Worm (Caenorhabditis elegans) whole organism, young adult: ENCODE results near the gene fbxa-151.

Experiments
- lin-40 ChIP-seq: sonication (generic microtip); optimal IDR thresholded peaks from 2 replicates; lab custom pipeline; 2016; ENCODE audit warnings: missing genetic modification characterization, mild to moderate bottlenecking, missing compliant biosample characterization, missing genotype, missing genetic modification reagents

The fbxa-151 gene

DNA sequence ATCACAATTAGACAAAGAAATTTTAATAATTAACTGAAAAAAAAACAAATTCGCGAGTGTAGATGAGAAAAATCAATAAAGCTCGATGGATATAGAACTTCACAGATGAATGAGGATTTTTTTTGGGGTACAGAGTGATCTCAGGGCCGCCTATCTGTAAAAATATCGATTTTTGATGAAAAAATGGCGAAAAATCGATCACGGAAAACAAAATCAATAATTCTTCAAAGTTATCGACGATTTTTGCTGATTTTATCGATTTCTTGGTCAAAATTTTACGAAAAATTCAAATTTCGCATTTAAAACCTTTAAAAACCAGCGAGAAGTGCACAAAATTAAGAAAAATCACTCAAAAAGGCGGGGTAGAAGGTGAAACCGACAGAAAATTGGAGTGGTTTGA is 50.6 kb downstream of the fbxa-151 start:
- no peak for TF ChIP-seq lin-40 (tag; lab: Kevin White, UChicago)
